Worm (Caenorhabditis elegans): ENCODE data around the gene znfx-1.

- no peak for TF ChIP-seq arid-1 (GFP tag; conservative IDR thresholded peaks at IDR 0.05)
- no peak for TF ChIP-seq lir-3 (tag; optimal IDR thresholded peaks at IDR 0.05)
- TF ChIP-seq pha-4 (GFP tag; IDR thresholded peaks at IDR 0.05) = no peak
- TF ChIP-seq pha-4 (tag; optimal IDR thresholded peaks at IDR 0.05) = no peak
- TF ChIP-seq snpc-4 (tag; optimal IDR thresholded peaks at IDR 0.05) = no peak
- TF ChIP-seq ces-1 (GFP tag; optimal IDR thresholded peaks at IDR 0.05) = no peak
These were observed 36.4 kb upstream of the znfx-1 start, which contains the start of the genes sec-5 and pir-1 for ce11 chrII:9177080-9177479.

Measured in whole organism, L4 larva.